Worm (Caenorhabditis elegans) whole organism, L3 larva: ENCODE data around the gene fmil-1.
A peak's percentile ranks its signal among the peaks of the same experiment; 100 is the strongest.

Experiments used
- R02D3.7 ChIP-seq: fragments of 150-350 bp; optimal IDR thresholded peaks from 2 replicates; lab custom pipeline; 2014; ENCODE audit warnings: missing biosample characterization, missing genetic modification characterization
- ZK546.5 ChIP-seq: sonication (generic microtip); optimal IDR thresholded peaks from 2 replicates; lab custom pipeline; 2017; ENCODE audit warnings: missing biosample characterization, missing genetic modification characterization
- aly-2 ChIP-seq: fragments of 150-350 bp; optimal IDR thresholded peaks from 2 replicates; lab custom pipeline; 2014; ENCODE audit warnings: missing biosample characterization, missing genetic modification characterization
- ama-1 ChIP-seq: fragments of 150-350 bp; optimal IDR thresholded peaks from 2 replicates; lab custom pipeline; 2018
- ceh-16 ChIP-seq: sonication (generic microtip); optimal IDR thresholded peaks from 2 replicates; lab custom pipeline; 2017; ENCODE audit warnings: missing biosample characterization, missing genetic modification characterization
- ceh-28 ChIP-seq: fragments of 150-350 bp; optimal IDR thresholded peaks from 2 replicates; lab custom pipeline; 2014; ENCODE audit warnings: missing biosample characterization, missing genetic modification reagents, missing genetic modification characterization
- ceh-82 ChIP-seq: fragments of 150-350 bp; optimal IDR thresholded peaks from 2 replicates; lab custom pipeline; 2014; ENCODE audit warnings: missing biosample characterization, missing genetic modification characterization
- ceh-9 ChIP-seq: sonication (generic microtip); optimal IDR thresholded peaks from 2 replicates; lab custom pipeline; 2018; ENCODE audit warnings: missing biosample characterization, missing genetic modification characterization
- daf-12 ChIP-seq: fragments of 150-350 bp; optimal IDR thresholded peaks from 2 replicates; lab custom pipeline; 2014; ENCODE audit warnings: missing biosample characterization, missing genetic modification reagents, missing genetic modification characterization
- egl-27 ChIP-seq: sonication (generic microtip); optimal IDR thresholded peaks from 4 replicates; lab custom pipeline; 2017; ENCODE audit warnings: missing biosample characterization, missing genetic modification reagents, missing genetic modification characterization
- egl-5 ChIP-seq: fragments of 150-350 bp; optimal IDR thresholded peaks from 2 replicates; lab custom pipeline; 2017; ENCODE audit warnings: missing biosample characterization, missing genetic modification reagents, missing genetic modification characterization, inconsistent platforms
- elt-2 ChIP-seq: sonication (generic microtip); optimal IDR thresholded peaks from 2 replicates; lab custom pipeline; 2016; ENCODE audit warnings: missing genetic modification reagents, mild to moderate bottlenecking, missing genetic modification characterization, missing compliant biosample characterization
- elt-3 ChIP-seq, 3 experiments: fragments of 150-350 bp in 1 of 3; sonication (generic microtip) in 2 of 3; optimal IDR thresholded peaks; 2 replicates in 2 of 3; 4 replicates in 1 of 3; lab custom pipeline; 2014 to 2017; ENCODE audit warnings: missing biosample characterization in 3 of 3, missing genetic modification characterization in 3 of 3
- fkh-10 ChIP-seq: sonication (generic microtip); optimal IDR thresholded peaks from 2 replicates; lab custom pipeline; 2017; ENCODE audit warnings: missing biosample characterization, missing genetic modification reagents, missing genetic modification characterization
- fkh-2 ChIP-seq: fragments of 150-350 bp; optimal IDR thresholded peaks from 2 replicates; lab custom pipeline; 2014; ENCODE audit warnings: missing biosample characterization, missing genetic modification reagents, missing genetic modification characterization
- fos-1 ChIP-seq: fragments of 150-350 bp; optimal IDR thresholded peaks from 2 replicates; lab custom pipeline; 2014; ENCODE audit warnings: missing biosample characterization, missing genetic modification characterization
- hmg-11 ChIP-seq: sonication (generic microtip); optimal IDR thresholded peaks from 2 replicates; lab custom pipeline; 2016; ENCODE audit warnings: missing genetic modification characterization, missing compliant biosample characterization
- jun-1 ChIP-seq: fragments of 150-350 bp; optimal IDR thresholded peaks from 2 replicates; lab custom pipeline; 2014; ENCODE audit warnings: missing biosample characterization, missing genetic modification reagents, missing genetic modification characterization
- lin-15B ChIP-seq: fragments of 150-350 bp; optimal IDR thresholded peaks from 2 replicates; lab custom pipeline; 2014; ENCODE audit warnings: missing biosample characterization, missing genetic modification characterization
- lin-39 ChIP-seq: fragments of 150-350 bp; optimal IDR thresholded peaks from 2 replicates; lab custom pipeline; 2018; ENCODE audit warnings: missing biosample characterization, missing genetic modification reagents, missing genetic modification characterization
- lsy-12 ChIP-seq: sonication (generic microtip); optimal IDR thresholded peaks from 2 replicates; lab custom pipeline; 2016; ENCODE audit warnings: mild to moderate bottlenecking, missing genetic modification characterization, missing compliant biosample characterization
- mdl-1 ChIP-seq: fragments of 150-350 bp; optimal IDR thresholded peaks from 2 replicates; lab custom pipeline; 2014; ENCODE audit warnings: missing biosample characterization, missing genetic modification characterization
- mml-1 ChIP-seq: fragments of 150-350 bp; sonication (generic microtip); optimal IDR thresholded peaks from 3 replicates; lab custom pipeline; 2014; ENCODE audit warnings: missing biosample characterization, missing genetic modification characterization
- nfya-1 ChIP-seq: sonication (generic microtip); optimal IDR thresholded peaks from 2 replicates; lab custom pipeline; 2017; ENCODE audit warnings: missing genetic modification characterization, mild to moderate bottlenecking, missing compliant biosample characterization, antibody characterized with exemption, moderate library complexity; ENCODE audit not compliant: insufficient read depth
- nhr-11 ChIP-seq: fragments of 150-350 bp; optimal IDR thresholded peaks from 2 replicates; lab custom pipeline; 2014; ENCODE audit warnings: missing biosample characterization, missing genetic modification characterization
- nhr-12 ChIP-seq: fragments of 150-350 bp; optimal IDR thresholded peaks from 2 replicates; lab custom pipeline; 2014; ENCODE audit warnings: missing biosample characterization, missing genetic modification characterization
- nhr-23 ChIP-seq: fragments of 150-350 bp; optimal IDR thresholded peaks from 2 replicates; lab custom pipeline; 2014; ENCODE audit warnings: missing biosample characterization, missing genetic modification reagents, missing genetic modification characterization
- nhr-237 ChIP-seq: fragments of 150-350 bp; optimal IDR thresholded peaks from 2 replicates; lab custom pipeline; 2014; ENCODE audit warnings: missing biosample characterization, missing genetic modification characterization
- nhr-25 ChIP-seq: sonication (generic microtip); optimal IDR thresholded peaks from 2 replicates; lab custom pipeline; 2017; ENCODE audit warnings: missing biosample characterization, missing genetic modification characterization
- nhr-28 ChIP-seq: fragments of 150-350 bp; optimal IDR thresholded peaks from 2 replicates; lab custom pipeline; 2014; ENCODE audit warnings: missing biosample characterization, missing genetic modification characterization
- nhr-43 ChIP-seq: sonication (generic microtip); optimal IDR thresholded peaks from 2 replicates; lab custom pipeline; 2016; ENCODE audit warnings: mild to moderate bottlenecking, missing genetic modification characterization, missing compliant biosample characterization; ENCODE audit not compliant: poor library complexity, severe bottlenecking
- nhr-67 ChIP-seq: fragments of 150-350 bp; optimal IDR thresholded peaks from 2 replicates; lab custom pipeline; 2014; ENCODE audit warnings: missing biosample characterization, missing genetic modification characterization
- nhr-76 ChIP-seq: fragments of 150-350 bp; sonication (generic microtip); optimal IDR thresholded peaks from 5 replicates; lab custom pipeline; 2014; ENCODE audit warnings: missing biosample characterization, missing genetic modification characterization
- nhr-77 ChIP-seq: fragments of 150-350 bp; optimal IDR thresholded peaks from 2 replicates; lab custom pipeline; 2014; ENCODE audit warnings: missing biosample characterization, missing genetic modification characterization
- pha-4 ChIP-seq: fragments of 150-350 bp; optimal IDR thresholded peaks from 2 replicates; lab custom pipeline; 2014; ENCODE audit warnings: missing biosample characterization, missing genetic modification reagents, missing genetic modification characterization
- pqm-1 ChIP-seq: fragments of 150-350 bp; optimal IDR thresholded peaks from 2 replicates; lab custom pipeline; 2017; ENCODE audit warnings: missing biosample characterization, missing genetic modification characterization, inconsistent platforms
- sea-2 ChIP-seq: fragments of 150-350 bp; sonication (generic microtip); optimal IDR thresholded peaks from 4 replicates; lab custom pipeline; 2014; ENCODE audit warnings: missing biosample characterization, missing genetic modification reagents, missing genetic modification characterization
- skn-1 ChIP-seq: fragments of 150-350 bp; optimal IDR thresholded peaks from 2 replicates; lab custom pipeline; 2014; ENCODE audit warnings: missing biosample characterization, missing genetic modification characterization
- tbx-2 ChIP-seq: sonication (generic microtip); optimal IDR thresholded peaks from 2 replicates; lab custom pipeline; 2016; ENCODE audit warnings: mild to moderate bottlenecking, missing genetic modification characterization, missing compliant biosample characterization
- unc-39 ChIP-seq: sonication (generic microtip); optimal IDR thresholded peaks from 4 replicates; lab custom pipeline; 2017; ENCODE audit warnings: missing biosample characterization, missing genetic modification characterization
- unc-62 ChIP-seq: fragments of 150-350 bp; sonication (generic microtip); optimal IDR thresholded peaks from 4 replicates; lab custom pipeline; 2014; ENCODE audit warnings: missing biosample characterization, missing genetic modification reagents, missing genetic modification characterization
- zag-1 ChIP-seq: fragments of 150-350 bp; optimal IDR thresholded peaks from 2 replicates; lab custom pipeline; 2014; ENCODE audit warnings: missing biosample characterization, missing genetic modification characterization
- ztf-11 ChIP-seq: fragments of 150-350 bp; optimal IDR thresholded peaks from 2 replicates; lab custom pipeline; 2014; ENCODE audit warnings: missing biosample characterization, missing genetic modification characterization
- ztf-4 ChIP-seq: fragments of 150-350 bp; optimal IDR thresholded peaks from 2 replicates; lab custom pipeline; 2014; ENCODE audit warnings: missing biosample characterization, missing genetic modification characterization

The fmil-1 gene

ce11 chrIV:3654214-3654613 is 14.3 kb downstream of the fmil-1 start (continued):
- TF ChIP-seq fkh-10 (GFP tag; lab: Kevin White, UChicago) (no peak), nhr-12 (tag; lab: Kevin White, UChicago) (no peak), nhr-76 (tag; lab: Kevin White, UChicago) (no peak), pha-4 (tag; lab: Kevin White, UChicago) (peak; percentile 89), egl-27 (tag; lab: Kevin White, UChicago) (no peak), fkh-2 (tag; lab: Kevin White, UChicago) (no peak), ZK546.5 (no peak), zag-1 (tag; lab: Kevin White, UChicago) (no peak), unc-39 (tag; lab: Kevin White, UChicago) (no peak), ceh-82 (no peak), aly-2 (tag; lab: Kevin White, UChicago) (no peak), nhr-67 (tag; lab: Kevin White, UChicago) (no peak), ztf-11 (tag; lab: Kevin White, UChicago) (no peak), fos-1 (tag; lab: Kevin White, UChicago) (no peak), nhr-28 (tag; lab: Kevin White, UChicago) (no peak), daf-12 (tag; lab: Kevin White, UChicago) (no peak), ceh-9 (tag; lab: Kevin White, UChicago) (no peak), nhr-11 (tag; lab: Kevin White, UChicago) (peak; percentile 18), ama-1 (peak; percentile 10), sea-2 (GFP tag; lab: Kevin White, UChicago) (no peak)

- TF ChIP-seq elt-2 = peak; percentile 56
- TF ChIP-seq lsy-12 (tag; lab: Kevin White, UChicago) = peak; percentile 64
- TF ChIP-seq ceh-82 = no peak
- TF ChIP-seq tbx-2 (tag; lab: Kevin White, UChicago) = peak; percentile 5
- TF ChIP-seq nhr-77 = no peak
- TF ChIP-seq mml-1 = peak; percentile 7
- TF ChIP-seq nhr-25 = peak; percentile 68
- peak in 2 of 3 experiments; percentile 22 to 64 for TF ChIP-seq elt-3 (tag; optimal IDR thresholded peaks at IDR 0.05; lab: Kevin White, UChicago)
- TF ChIP-seq jun-1 = peak; percentile 62
- no peak for TF ChIP-seq fkh-2 (tag; lab: Kevin White, UChicago)
- peak; percentile 47 for TF ChIP-seq pha-4 (tag; lab: Kevin White, UChicago)
- peak; percentile 47 for TF ChIP-seq ceh-28 (tag; lab: Kevin White, UChicago)
- peak; percentile 57 for TF ChIP-seq nfya-1 (tag; lab: Kevin White, UChicago)
- peak; percentile 65 for TF ChIP-seq ama-1
- no peak for TF ChIP-seq nhr-28 (tag; lab: Kevin White, UChicago)
- TF ChIP-seq sea-2 (GFP tag; lab: Kevin White, UChicago) = no peak
- TF ChIP-seq mdl-1 = peak; percentile 54
- peak; percentile 96 for TF ChIP-seq nhr-43 (tag; lab: Kevin White, UChicago)
- TF ChIP-seq nhr-23 (tag; lab: Kevin White, UChicago) = peak; percentile 82
- peak; percentile 37 for TF ChIP-seq pqm-1 (tag; lab: Kevin White, UChicago)
- no peak for TF ChIP-seq aly-2 (tag; lab: Kevin White, UChicago)
- peak; percentile 27 for TF ChIP-seq R02D3.7 (tag; lab: Kevin White, UChicago)
Observed at ce11 chrIV:3653420-3653823, 15.1 kb downstream of the fmil-1 start.

- no peak for TF ChIP-seq nhr-25
- no peak for TF ChIP-seq ceh-9 (tag; lab: Kevin White, UChicago)
- no peak for TF ChIP-seq hmg-11
- no peak for TF ChIP-seq fos-1 (tag; lab: Kevin White, UChicago)
- no peak for TF ChIP-seq nhr-237
- TF ChIP-seq, all 47 proteins: peak for 0
Observed at ce11 chrIV:3652784-3653383, 15.6 kb downstream of the fmil-1 start.

ce11 chrIV:3652223-3652622 is 16.3 kb downstream of the fmil-1 start:
- TF ChIP-seq nfya-1 (tag; lab: Kevin White, UChicago) (peak; percentile 11), zag-1 (tag; lab: Kevin White, UChicago) (no peak), tbx-2 (tag; lab: Kevin White, UChicago) (no peak), sea-2 (GFP tag; lab: Kevin White, UChicago) (no peak), egl-5 (no peak), ceh-16 (tag; lab: Kevin White, UChicago) (no peak), nhr-28 (tag; lab: Kevin White, UChicago) (no peak), aly-2 (tag; lab: Kevin White, UChicago) (no peak), daf-12 (tag; lab: Kevin White, UChicago) (no peak), hmg-11 (no peak), fkh-10 (GFP tag; lab: Kevin White, UChicago) (no peak), nhr-77 (no peak), nhr-23 (tag; lab: Kevin White, UChicago) (peak; percentile 41), pqm-1 (tag; lab: Kevin White, UChicago) (no peak), skn-1 (tag; lab: Kevin White, UChicago) (no peak), nhr-12 (tag; lab: Kevin White, UChicago) (no peak), egl-27 (tag; lab: Kevin White, UChicago) (no peak), unc-62 (GFP tag; lab: Kevin White, UChicago) (no peak), lsy-12 (tag; lab: Kevin White, UChicago) (no peak), lin-39 (tag; lab: Kevin White, UChicago) (no peak), jun-1 (no peak), ztf-4 (tag; lab: Kevin White, UChicago) (no peak), lin-15B (tag; lab: Kevin White, UChicago) (no peak), nhr-25 (peak; percentile 17), unc-39 (tag; lab: Kevin White, UChicago) (no peak), ZK546.5 (no peak), R02D3.7 (tag; lab: Kevin White, UChicago) (no peak)
